Worm (Caenorhabditis elegans) whole organism, L1 larva: Measurements from ENCODE around the gene T09A12.1.

Experiments
- blmp-1 ChIP-seq: fragments of 150-350 bp; optimal IDR thresholded peaks from 2 replicates; lab custom pipeline; 2014; ENCODE audit warnings: missing biosample characterization, missing genetic modification characterization
- ceh-82 ChIP-seq, 3 experiments: fragments of 150-350 bp in 1 of 3; sonication (generic microtip) in 2 of 3; optimal IDR thresholded peaks; 2 replicates each; lab custom pipeline; 2014 to 2017; ENCODE audit warnings: missing biosample characterization in 3 of 3, missing genetic modification characterization in 3 of 3
- ces-1 ChIP-seq: fragments of 150-350 bp; optimal IDR thresholded peaks from 2 replicates; lab custom pipeline; 2014; ENCODE audit warnings: missing biosample characterization, missing genetic modification reagents, missing genetic modification characterization
- elt-2 ChIP-seq: sonication (generic microtip); optimal IDR thresholded peaks from 2 replicates; lab custom pipeline; 2016; ENCODE audit warnings: missing genetic modification characterization, mild to moderate bottlenecking, inconsistent platforms, missing compliant biosample characterization, missing genetic modification reagents
- fkh-10 ChIP-seq: sonication (generic microtip); optimal IDR thresholded peaks from 2 replicates; lab custom pipeline; 2017; ENCODE audit warnings: missing biosample characterization, missing genetic modification reagents, missing genetic modification characterization
- fos-1 ChIP-seq: fragments of 150-350 bp; optimal IDR thresholded peaks from 2 replicates; lab custom pipeline; 2014; ENCODE audit warnings: missing biosample characterization, missing genetic modification characterization
- nhr-11 ChIP-seq: fragments of 150-350 bp; optimal IDR thresholded peaks from 2 replicates; lab custom pipeline; 2014; ENCODE audit warnings: missing biosample characterization, missing genetic modification characterization
- snpc-4 ChIP-seq: fragments of 150-350 bp; optimal IDR thresholded peaks from 2 replicates; lab custom pipeline; 2014; ENCODE audit warnings: missing biosample characterization, missing genetic modification characterization
- ztf-11 ChIP-seq, 2 experiments: sonication (generic microtip); optimal IDR thresholded peaks; 2 replicates each; lab custom pipeline; 2016 to 2017; ENCODE audit warnings: missing genetic modification characterization in 2 of 2, missing biosample characterization in 1 of 2, missing compliant biosample characterization in 1 of 2

ce11 chrIV:8233268-8233667 lies 10.9 kb upstream of the T09A12.1 start:
- TF ChIP-seq ces-1 (GFP tag; lab: Kevin White, UChicago) (no peak), ceh-82 (tag; optimal IDR thresholded peaks at IDR 0.05; lab: Kevin White, UChicago) (no peak), elt-2 (no peak), ztf-11 (tag; optimal IDR thresholded peaks at IDR 0.05; lab: Kevin White, UChicago) (no peak), blmp-1 (tag; lab: Kevin White, UChicago) (peak; percentile 96), snpc-4 (tag; lab: Kevin White, UChicago) (no peak), fos-1 (no peak), nhr-11 (no peak), fkh-10 (GFP tag; lab: Kevin White, UChicago) (no peak)
